Fruit fly (Drosophila melanogaster) whole organism, embryonic: Measurements from ENCODE around the gene hiro.

ENCODE experiments used
- Atf6 ChIP-seq: fragments of 200-800 bp; sonication (Bioruptor generic); IDR thresholded peaks from 2 replicates; pipeline ENCODE4 v1.3.6; 2022; ENCODE audit warnings: missing biosample characterization, missing genetic modification characterization
- C15 ChIP-seq: fragments of 200-800 bp; sonication (Bioruptor generic); IDR thresholded peaks from 3 replicates; pipeline ENCODE4 v1.3.6; 2022; ENCODE audit warnings: missing biosample characterization, missing genetic modification characterization
- CG10147 ChIP-seq: fragments of 200-800 bp; sonication (Bioruptor generic); optimal IDR thresholded peaks from 2 replicates; lab custom pipeline; 2019; ENCODE audit warnings: missing biosample characterization, mild to moderate bottlenecking, missing genetic modification characterization, moderate library complexity
- CG11093 ChIP-seq: fragments of 200-800 bp; sonication (Bioruptor generic); IDR thresholded peaks from 3 replicates; pipeline ENCODE4 v1.3.6; 2022; ENCODE audit warnings: missing biosample characterization, missing genetic modification characterization
- CG11398 ChIP-seq: fragments of 200-800 bp; sonication (Bioruptor generic); optimal IDR thresholded peaks from 2 replicates; lab custom pipeline; 2016; ENCODE audit warnings: missing biosample characterization, missing genetic modification characterization
- CG12104 ChIP-seq: fragments of 200-800 bp; sonication (Bioruptor generic); optimal IDR thresholded peaks from 3 replicates; lab custom pipeline; 2016; ENCODE audit warnings: missing biosample characterization, missing genetic modification characterization
- CG12299 ChIP-seq: fragments of 200-800 bp; sonication (Bioruptor generic); optimal IDR thresholded peaks from 2 replicates; lab custom pipeline; 2018; ENCODE audit warnings: missing biosample characterization, mild to moderate bottlenecking, missing genetic modification characterization
- CG1233 ChIP-seq: fragments of 200-800 bp; sonication (Bioruptor generic); optimal IDR thresholded peaks from 4 replicates; lab custom pipeline; 2018; ENCODE audit warnings: missing biosample characterization, mild to moderate bottlenecking, missing genetic modification characterization
- CG12769 ChIP-seq: fragments of 200-800 bp; sonication (Bioruptor generic); optimal IDR thresholded peaks from 2 replicates; lab custom pipeline; 2019; ENCODE audit warnings: missing biosample characterization, mild to moderate bottlenecking, missing genetic modification characterization, moderate library complexity
- CG15073 ChIP-seq: fragments of 200-800 bp; sonication (Bioruptor generic); optimal IDR thresholded peaks from 2 replicates; lab custom pipeline; 2016; ENCODE audit warnings: missing biosample characterization, missing genetic modification characterization
- CG1792 ChIP-seq: fragments of 200-800 bp; sonication (Bioruptor generic); optimal IDR thresholded peaks from 2 replicates; lab custom pipeline; 2016; ENCODE audit warnings: missing biosample characterization, missing genetic modification characterization
- CG18011 ChIP-seq: fragments of 200-800 bp; sonication (Bioruptor generic); optimal IDR thresholded peaks from 2 replicates; lab custom pipeline; 2017; ENCODE audit warnings: missing biosample characterization, missing genetic modification characterization, mild to moderate bottlenecking, moderate library complexity, missing genotype
- CG18262 ChIP-seq: fragments of 200-800 bp; optimal IDR thresholded peaks from 3 replicates; lab custom pipeline; 2019; ENCODE audit warnings: missing biosample characterization, mild to moderate bottlenecking, missing genetic modification characterization, moderate library complexity
- CG2199 ChIP-seq: fragments of 200-800 bp; sonication (Bioruptor generic); IDR thresholded peaks from 3 replicates; pipeline ENCODE4 v1.3.6; 2022; ENCODE audit warnings: missing biosample characterization, missing genetic modification characterization
- CG33557 ChIP-seq: fragments of 200-800 bp; sonication (Bioruptor generic); optimal IDR thresholded peaks from 2 replicates; lab custom pipeline; 2019; ENCODE audit warnings: missing biosample characterization, mild to moderate bottlenecking, missing genetic modification characterization, moderate library complexity
- CG34224 ChIP-seq: fragments of 200-800 bp; sonication (Bioruptor generic); IDR thresholded peaks from 3 replicates; pipeline ENCODE4 v1.3.6; 2022; ENCODE audit warnings: missing biosample characterization, missing genetic modification characterization; ENCODE audit not compliant: partially characterized antibody
- CG34422 ChIP-seq: fragments of 200-800 bp; sonication (Bioruptor generic); IDR thresholded peaks from 3 replicates; pipeline ENCODE4 v1.3.6; 2022; ENCODE audit warnings: missing biosample characterization, missing genetic modification characterization
- CG42726 ChIP-seq: fragments of 200-800 bp; sonication (Bioruptor generic); IDR thresholded peaks from 2 replicates; pipeline ENCODE4 v1.3.6; 2022; ENCODE audit warnings: missing biosample characterization, missing genetic modification characterization; ENCODE audit not compliant: partially characterized antibody
- CG4282 ChIP-seq: fragments of 200-800 bp; sonication (Bioruptor generic); optimal IDR thresholded peaks from 2 replicates; lab custom pipeline; 2016; ENCODE audit warnings: missing biosample characterization, missing genetic modification characterization
- CG6175 ChIP-seq: fragments of 200-800 bp; sonication (Bioruptor generic); IDR thresholded peaks from 3 replicates; pipeline ENCODE4 v1.3.6; 2022; ENCODE audit warnings: missing biosample characterization, missing genetic modification characterization
- CG6813 ChIP-seq: fragments of 200-800 bp; sonication (Bioruptor generic); optimal IDR thresholded peaks from 2 replicates; lab custom pipeline; 2017; ENCODE audit warnings: missing biosample characterization, missing genetic modification characterization, mild to moderate bottlenecking, moderate library complexity, missing genetic modification reagents
- CG7357 ChIP-seq: fragments of 200-800 bp; sonication (Bioruptor generic); IDR thresholded peaks from 3 replicates; pipeline ENCODE4 v1.3.6; 2022; ENCODE audit warnings: missing biosample characterization, missing genetic modification characterization
- CG7745 ChIP-seq: fragments of 200-800 bp; sonication (Bioruptor generic); optimal IDR thresholded peaks from 2 replicates; lab custom pipeline; 2018; ENCODE audit warnings: missing biosample characterization, mild to moderate bottlenecking, missing genetic modification characterization, moderate library complexity
- D ChIP-seq, 2 experiments: fragments of 200-800 bp in 1 of 2; fragments of >200 bp in 1 of 2; sonication (Bioruptor generic) in 1 of 2; optimal IDR thresholded peaks; 2 replicates in 1 of 2; 3 replicates in 1 of 2; lab custom pipeline; 2017; ENCODE audit warnings: mild to moderate bottlenecking in 1 of 2, missing biosample characterization in 1 of 2, missing genetic modification characterization in 1 of 2, missing genetic modification reagents in 1 of 2
- Fer1 ChIP-seq: fragments of 200-800 bp; sonication (Bioruptor generic); optimal IDR thresholded peaks from 2 replicates; lab custom pipeline; 2017; ENCODE audit warnings: missing biosample characterization, mild to moderate bottlenecking, missing genetic modification characterization
- HLH4C ChIP-seq: fragments of 200-800 bp; sonication (Bioruptor generic); IDR thresholded peaks from 3 replicates; pipeline ENCODE4 v1.3.6; 2022; ENCODE audit warnings: missing biosample characterization, missing genetic modification characterization; ENCODE audit not compliant: partially characterized antibody
- Hsf ChIP-seq: fragments of 200-800 bp; sonication (Bioruptor generic); optimal IDR thresholded peaks from 3 replicates; lab custom pipeline; 2016; ENCODE audit warnings: missing biosample characterization, missing genetic modification characterization
- Jarid2 ChIP-seq: fragments of 200-800 bp; sonication (Bioruptor generic); optimal IDR thresholded peaks from 3 replicates; lab custom pipeline; 2017; ENCODE audit warnings: mild to moderate bottlenecking, missing biosample characterization, missing genetic modification reagents, missing genetic modification characterization
- MESR4 ChIP-seq: fragments of 200-800 bp; sonication (Bioruptor generic); optimal IDR thresholded peaks from 2 replicates; lab custom pipeline; 2018; ENCODE audit warnings: missing biosample characterization, mild to moderate bottlenecking, missing genetic modification characterization, moderate library complexity
- Mrtf ChIP-seq: fragments of 200-800 bp; sonication (Bioruptor generic); IDR thresholded peaks from 3 replicates; pipeline ENCODE4 v1.3.6; 2022; ENCODE audit warnings: missing biosample characterization, missing genetic modification characterization
- Poxn ChIP-seq: fragments of 200-800 bp; sonication (Bioruptor generic); IDR thresholded peaks from 2 replicates; pipeline ENCODE4 v1.3.6; 2022; ENCODE audit warnings: missing biosample characterization, missing genetic modification characterization
- Ravus ChIP-seq: fragments of 200-800 bp; sonication (Bioruptor generic); IDR thresholded peaks from 2 replicates; pipeline ENCODE4 v1.3.6; 2022; ENCODE audit warnings: missing biosample characterization, missing genetic modification characterization
- Xbp1 ChIP-seq: fragments of 200-800 bp; sonication (Bioruptor generic); optimal IDR thresholded peaks from 3 replicates; lab custom pipeline; 2016; ENCODE audit warnings: missing biosample characterization, mild to moderate bottlenecking, missing genetic modification characterization
- bab2 ChIP-seq: fragments of 200-800 bp; sonication (Bioruptor generic); optimal IDR thresholded peaks from 2 replicates; lab custom pipeline; 2016; ENCODE audit warnings: missing biosample characterization, missing genetic modification characterization
- cad ChIP-seq: fragments of >200 bp; optimal IDR thresholded peaks from 2 replicates; lab custom pipeline; 2017; ENCODE audit warnings: missing biosample characterization, missing genetic modification characterization
- cato ChIP-seq: fragments of 200-800 bp; sonication (Bioruptor generic); optimal IDR thresholded peaks from 2 replicates; lab custom pipeline; 2016; ENCODE audit warnings: missing biosample characterization, missing genetic modification characterization, borderline replicate concordance
- chif ChIP-seq, 2 experiments: fragments of 200-800 bp; sonication (Bioruptor generic); optimal IDR thresholded peaks; 3 replicates each; lab custom pipeline; 2016; ENCODE audit warnings: missing biosample characterization in 2 of 2, missing genetic modification characterization in 2 of 2
- danr ChIP-seq: fragments of 200-800 bp; sonication (Bioruptor generic); IDR thresholded peaks from 2 replicates; pipeline ENCODE4 v1.3.6; 2022; ENCODE audit warnings: missing biosample characterization, missing genetic modification characterization
- disco-r ChIP-seq: fragments of 200-800 bp; sonication (Bioruptor generic); optimal IDR thresholded peaks from 2 replicates; lab custom pipeline; 2016; ENCODE audit warnings: missing biosample characterization, missing genetic modification characterization
- dm ChIP-seq: fragments of 200-800 bp; sonication (Bioruptor generic); optimal IDR thresholded peaks from 3 replicates; lab custom pipeline; 2016; ENCODE audit warnings: missing biosample characterization, missing genetic modification characterization
- ham ChIP-seq: fragments of 200-800 bp; sonication (Bioruptor generic); IDR thresholded peaks from 2 replicates; pipeline ENCODE4 v1.3.6; 2022; ENCODE audit warnings: missing biosample characterization, missing genetic modification characterization
- her ChIP-seq: fragments of 200-800 bp; sonication (Bioruptor generic); optimal IDR thresholded peaks from 2 replicates; lab custom pipeline; 2016; ENCODE audit warnings: missing biosample characterization, missing genetic modification characterization
- nerfin-1 ChIP-seq: fragments of 200-800 bp; sonication (Bioruptor generic); optimal IDR thresholded peaks from 3 replicates; lab custom pipeline; 2019; ENCODE audit warnings: missing biosample characterization, mild to moderate bottlenecking, missing genetic modification characterization, moderate library complexity
- oc ChIP-seq: fragments of 200-800 bp; sonication (Bioruptor generic); optimal IDR thresholded peaks from 2 replicates; lab custom pipeline; 2018; ENCODE audit warnings: missing biosample characterization, mild to moderate bottlenecking, missing genetic modification characterization, moderate library complexity
- peb ChIP-seq: fragments of 200-800 bp; sonication (Bioruptor generic); IDR thresholded peaks from 2 replicates; pipeline ENCODE4 v1.3.6; 2022; ENCODE audit warnings: missing biosample characterization, missing genetic modification characterization
- phol ChIP-seq: fragments of 200-800 bp; sonication (Bioruptor generic); optimal IDR thresholded peaks from 3 replicates; lab custom pipeline; 2018; ENCODE audit warnings: missing biosample characterization, mild to moderate bottlenecking, missing genetic modification characterization, moderate library complexity
- pum ChIP-seq: fragments of 200-800 bp; sonication (Bioruptor generic); optimal IDR thresholded peaks from 2 replicates; lab custom pipeline; 2016; ENCODE audit warnings: missing biosample characterization, missing genetic modification characterization
- ro ChIP-seq: fragments of 200-800 bp; sonication (Bioruptor generic); IDR thresholded peaks from 2 replicates; pipeline ENCODE4 v1.3.6; 2022; ENCODE audit warnings: missing biosample characterization, missing genetic modification characterization
- sima ChIP-seq: fragments of 200-800 bp; sonication (Bioruptor generic); optimal IDR thresholded peaks from 2 replicates; lab custom pipeline; 2016; ENCODE audit warnings: missing biosample characterization, missing genetic modification characterization
- tup ChIP-seq: fragments of 200-800 bp; sonication (Bioruptor generic); optimal IDR thresholded peaks from 2 replicates; lab custom pipeline; 2016; ENCODE audit warnings: missing biosample characterization, mild to moderate bottlenecking, missing genetic modification characterization, moderate library complexity

hiro gene

DNA sequence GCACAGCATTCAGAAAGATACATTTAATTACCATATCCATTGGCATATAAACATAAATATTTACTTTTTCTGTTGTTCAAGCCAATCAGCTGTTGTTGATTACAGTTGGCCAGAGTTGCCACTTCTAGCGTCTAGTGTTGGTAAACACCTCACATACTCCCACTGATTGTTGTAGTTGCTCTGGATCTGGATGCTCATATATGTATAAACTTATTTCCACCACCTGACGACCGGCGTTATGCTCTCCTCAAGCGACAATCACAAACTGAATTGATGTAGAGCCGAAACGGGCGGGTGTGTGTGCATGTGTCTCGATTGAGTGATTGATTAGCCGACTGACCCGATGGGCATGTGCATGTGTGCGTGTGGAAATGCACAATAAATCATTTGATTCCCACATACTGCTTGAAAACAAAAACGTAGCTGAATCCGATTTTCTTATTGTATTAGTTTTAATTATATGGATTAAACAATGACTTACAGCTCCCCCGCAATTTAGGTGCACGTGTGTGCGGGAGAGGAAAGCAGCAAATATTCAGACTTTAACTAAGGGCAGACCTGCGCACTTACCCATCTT lies 5.9 kb downstream of the hiro start (continued):
- TF ChIP-seq CG7357 (GFP tag; lab: Robert Waterston, UW) (no peak), CG34224 (GFP tag; lab: Robert Waterston, UW) (peak; percentile 64), Poxn (GFP tag; lab: Robert Waterston, UW) (no peak), Atf6 (GFP tag; lab: Robert Waterston, UW) (0 out of 2 replicates have a peak, but pooled peaks have one; percentile 33), cato (GFP tag; lab: Kevin White, UChicago) (no peak), Jarid2 (peak; percentile 51), CG4282 (peak; percentile 32), CG33557 (GFP tag; lab: Kevin White, UChicago) (peak; percentile 44), ro (GFP tag; lab: Robert Waterston, UW) (no peak), bab2 (GFP tag; lab: Kevin White, UChicago) (peak; percentile 33), tup (GFP tag; lab: Kevin White, UChicago) (no peak), HLH4C (no peak; the same call in 2 of the 3 replicates), CG12299 (peak; percentile 46), Ravus (GFP tag; lab: Robert Waterston, UW) (no peak), CG15073 (no peak), her (GFP tag; lab: Kevin White, UChicago) (no peak), nerfin-1 (peak; percentile 61), CG6175 (GFP tag; lab: Robert Waterston, UW) (no peak), CG11093 (GFP tag; lab: Robert Waterston, UW) (no peak), CG6813 (GFP tag; lab: Kevin White, UChicago) (peak; percentile 45), phol (tag; lab: Kevin White, UChicago) (peak; percentile 20), disco-r (GFP tag; lab: Kevin White, UChicago) (peak; percentile 19), MESR4 (GFP tag; lab: Kevin White, UChicago) (peak; percentile 82), CG1792 (peak; percentile 29), CG10147 (GFP tag; lab: Kevin White, UChicago) (no peak), sima (GFP tag; lab: Kevin White, UChicago) (no peak), CG1233 (GFP tag; lab: Kevin White, UChicago) (peak; percentile 50), CG18262 (tag; lab: Kevin White, UChicago) (peak; percentile 5), Fer1 (GFP tag; lab: Kevin White, UChicago) (peak; percentile 62), CG34422 (GFP tag; lab: Robert Waterston, UW) (peak; percentile 81; the same call in 1 of the 3 replicates), chif (GFP tag; optimal IDR thresholded peaks at IDR 0.05; lab: Kevin White, UChicago) (peak in 1 of 2 experiments; percentile 41), cad (peak; percentile 33), Xbp1 (peak; percentile 30), CG2199 (GFP tag; lab: Robert Waterston, UW) (peak; percentile 81; the same call in 1 of the 3 replicates), dm (peak; percentile 59), D (optimal IDR thresholded peaks at IDR 0.05; lab: Kevin White, UChicago) (no peak), D (GFP tag; optimal IDR thresholded peaks at IDR 0.05; lab: Kevin White, UChicago) (no peak), Hsf (no peak), C15 (no peak), oc (peak; percentile 42), Mrtf (no peak), pum (GFP tag; lab: Kevin White, UChicago) (no peak), CG42726 (GFP tag; lab: Robert Waterston, UW) (no peak), danr (no peak), CG11398 (peak; percentile 52), CG7745 (no peak), CG12104 (GFP tag; lab: Kevin White, UChicago) (peak; percentile 27), ham (GFP tag; lab: Robert Waterston, UW) (no peak), CG12769 (peak; percentile 92), CG18011 (GFP tag; lab: Kevin White, UChicago) (peak; percentile 32), peb (GFP tag; lab: Robert Waterston, UW) (no peak)
